Worm (Caenorhabditis elegans): ENCODE data around the gene K07F5.14.

Gene K07F5.14

ce11 chrIV:9884257-9884656 is 22.2 kb downstream of the K07F5.14 start, which contains the start of the genes prp-18 and mccc-1 (continued):
- TF ChIP-seq xnd-1 (tag; optimal IDR thresholded peaks at IDR 0.05) = no peak
- TF ChIP-seq nhr-179 (tag; optimal IDR thresholded peaks at IDR 0.05) = no peak
- no peak for TF ChIP-seq Y67H2A.10 (GFP tag; conservative IDR thresholded peaks at IDR 0.05)
- no peak for TF ChIP-seq ama-1 (optimal IDR thresholded peaks at IDR 0.05)
- TF ChIP-seq ama-1 (GFP tag; optimal IDR thresholded peaks at IDR 0.05) = no peak
- TF ChIP-seq tbx-9 (tag; optimal IDR thresholded peaks at IDR 0.05; ENCODE audit: borderline replicate concordance) = no peak
- no peak for TF ChIP-seq hmg-20 (GFP tag; IDR thresholded peaks at IDR 0.05)
- TF ChIP-seq hmg-1.2 (GFP tag; IDR thresholded peaks at IDR 0.05) = peak; percentile 77; the same call in 1 of the 2 replicates
- no peak for TF ChIP-seq somi-1 (GFP tag; optimal IDR thresholded peaks at IDR 0.05)
- TF ChIP-seq dpl-1 (GFP tag; optimal IDR thresholded peaks at IDR 0.05) = peak; percentile 20
- no peak for TF ChIP-seq nfya-2 (GFP tag; IDR thresholded peaks at IDR 0.05)
- TF ChIP-seq Y53G8AR.9 (GFP tag; conservative IDR thresholded peaks at IDR 0.05) = no peak
- no peak for TF ChIP-seq ccch-3 (GFP tag; optimal IDR thresholded peaks at IDR 0.05)
- no peak for TF ChIP-seq egl-44 (GFP tag; IDR thresholded peaks at IDR 0.05)
- no peak for TF ChIP-seq aptf-3 (GFP tag; IDR thresholded peaks at IDR 0.05)
- peak; percentile 12 for TF ChIP-seq F49E8.2 (tag; optimal IDR thresholded peaks at IDR 0.05; ENCODE audit: insufficient read depth)
- no peak for TF ChIP-seq Y53F4B.3 (GFP tag; IDR thresholded peaks at IDR 0.05)
- no peak for TF ChIP-seq nhr-120 (GFP tag; IDR thresholded peaks at IDR 0.05)
- no peak for TF ChIP-seq bed-1 (GFP tag; IDR thresholded peaks at IDR 0.05)
- TF ChIP-seq mcd-1 (GFP tag; IDR thresholded peaks at IDR 0.05) = peak; percentile 89
- TF ChIP-seq die-1 (tag; optimal IDR thresholded peaks at IDR 0.05) = no peak
- no peak for TF ChIP-seq Y95B8A.8 (GFP tag; IDR thresholded peaks at IDR 0.05)
- TF ChIP-seq Y56A3A.18 (GFP tag; IDR thresholded peaks at IDR 0.05) = no peak
- TF ChIP-seq nfyb-1 (GFP tag; IDR thresholded peaks at IDR 0.05) = no peak
- TF ChIP-seq ZK185.1 (tag; optimal IDR thresholded peaks at IDR 0.05; ENCODE audit: poor library complexity, severe bottlenecking) = no peak
- no peak for TF ChIP-seq dpff-1 (tag; optimal IDR thresholded peaks at IDR 0.05)
- TF ChIP-seq zim-3 (tag; optimal IDR thresholded peaks at IDR 0.05) = no peak
- peak; percentile 37; the same call in 1 of the 2 replicates for TF ChIP-seq rcor-1 (GFP tag; IDR thresholded peaks at IDR 0.05)
- no peak for TF ChIP-seq atf-7 (tag; optimal IDR thresholded peaks at IDR 0.05)
- TF ChIP-seq F33H1.4 (GFP tag; IDR thresholded peaks at IDR 0.05) = peak; percentile 47; the same call in 1 of the 2 replicates
- TF ChIP-seq ceh-91 (GFP tag; IDR thresholded peaks at IDR 0.05) = no peak
- TF ChIP-seq F39B2.1 (GFP tag; IDR thresholded peaks at IDR 0.05) = no peak
- TF ChIP-seq K11D2.4 (GFP tag; IDR thresholded peaks at IDR 0.05) = no peak
- TF ChIP-seq madf-10 (tag; optimal IDR thresholded peaks at IDR 0.05) = no peak
- TF ChIP-seq B0336.3 (GFP tag; IDR thresholded peaks at IDR 0.05) = no peak
- no peak for TF ChIP-seq B0019.2 (GFP tag; conservative IDR thresholded peaks at IDR 0.05)
- TF ChIP-seq attf-6 (GFP tag; IDR thresholded peaks at IDR 0.05) = no peak
- no peak for TF ChIP-seq nfya-1 (tag; optimal IDR thresholded peaks at IDR 0.05; ENCODE audit: borderline replicate concordance, insufficient read depth)
- TF ChIP-seq lin-35 (GFP tag; optimal IDR thresholded peaks at IDR 0.05) = no peak
- TF ChIP-seq C17E4.6 (GFP tag; IDR thresholded peaks at IDR 0.05) = no peak
- no peak for TF ChIP-seq F52B5.7 (tag; optimal IDR thresholded peaks at IDR 0.05)
- TF ChIP-seq madf-8 (GFP tag; conservative IDR thresholded peaks at IDR 0.05) = no peak
- TF ChIP-seq madf-6 (GFP tag; IDR thresholded peaks at IDR 0.05) = peak; percentile 23; the same call in 1 of the 2 replicates
- TF ChIP-seq snpc-1.1 (tag; optimal IDR thresholded peaks at IDR 0.05; ENCODE audit: insufficient read depth) = no peak
- TF ChIP-seq akir-1 (GFP tag; optimal IDR thresholded peaks at IDR 0.05) = no peak
- no peak for TF ChIP-seq F57C9.4 (tag; optimal IDR thresholded peaks at IDR 0.05)
- TF ChIP-seq tlf-1 (GFP tag; optimal IDR thresholded peaks at IDR 0.05) = no peak
- no peak for TF ChIP-seq cebp-1 (GFP tag; IDR thresholded peaks at IDR 0.05)
- no peak for TF ChIP-seq cebp-1 (tag; optimal IDR thresholded peaks at IDR 0.05)
- TF ChIP-seq ceh-40 (GFP tag; IDR thresholded peaks at IDR 0.05) = no peak
